Worm (Caenorhabditis elegans) whole organism, mixed stage, embryonic: Measurements from ENCODE around the gene cyn-17.
"Not testable (repeated sequence)": the region's sequence is repeated elsewhere in the genome, so short reads cannot be mapped to it uniquely, and the experiment has no call there.

Experiments used
- M03D4.4 ChIP-seq: sonication (generic microtip); optimal IDR thresholded peaks from 2 replicates; lab custom pipeline; 2017; ENCODE audit warnings: mild to moderate bottlenecking, missing genetic modification characterization, missing compliant biosample characterization
- bed-3 ChIP-seq: fragments of 200-800 bp; sonication (Bioruptor generic); optimal IDR thresholded peaks from 3 replicates; lab custom pipeline; 2018; ENCODE audit warnings: mild to moderate bottlenecking, missing genetic modification characterization, moderate library complexity, missing compliant biosample characterization
- blmp-1 ChIP-seq: fragments of 150-350 bp; optimal IDR thresholded peaks from 2 replicates; lab custom pipeline; 2014; ENCODE audit warnings: missing biosample characterization, missing genetic modification characterization
- ceh-39 ChIP-seq: fragments of 150-350 bp; optimal IDR thresholded peaks from 2 replicates; lab custom pipeline; 2014; ENCODE audit warnings: missing biosample characterization, missing genetic modification characterization
- ceh-43 ChIP-seq: fragments of 200-800 bp; sonication (Bioruptor generic); optimal IDR thresholded peaks from 2 replicates; lab custom pipeline; 2018; ENCODE audit warnings: mild to moderate bottlenecking, missing genetic modification characterization, moderate library complexity, missing compliant biosample characterization
- ceh-83 ChIP-seq: fragments of 200-800 bp; sonication (Bioruptor generic); optimal IDR thresholded peaks from 2 replicates; lab custom pipeline; 2018; ENCODE audit warnings: mild to moderate bottlenecking, missing genetic modification characterization, missing compliant biosample characterization
- ces-1 ChIP-seq: fragments of 150-350 bp; optimal IDR thresholded peaks from 2 replicates; lab custom pipeline; 2014; ENCODE audit warnings: missing biosample characterization, missing genetic modification reagents, missing genetic modification characterization
- cnd-1 ChIP-seq: fragments of 200-800 bp; sonication (Bioruptor generic); optimal IDR thresholded peaks from 2 replicates; lab custom pipeline; 2018; ENCODE audit warnings: mild to moderate bottlenecking, missing genetic modification characterization, missing compliant biosample characterization
- elt-1 ChIP-seq: sonication (generic microtip); optimal IDR thresholded peaks from 2 replicates; lab custom pipeline; 2017; ENCODE audit warnings: missing genetic modification characterization, mild to moderate bottlenecking, missing compliant biosample characterization, antibody characterized with exemption, moderate library complexity, borderline replicate concordance; ENCODE audit not compliant: insufficient read depth
- elt-3 ChIP-seq: fragments of 150-350 bp; optimal IDR thresholded peaks from 2 replicates; lab custom pipeline; 2014; ENCODE audit warnings: missing biosample characterization, missing genetic modification characterization
- flh-1 ChIP-seq: fragments of 200-800 bp; sonication (Bioruptor generic); optimal IDR thresholded peaks from 2 replicates; lab custom pipeline; 2018; ENCODE audit warnings: mild to moderate bottlenecking, missing genetic modification characterization, moderate library complexity, missing compliant biosample characterization
- ham-2 ChIP-seq: fragments of 200-800 bp; sonication (Bioruptor generic); optimal IDR thresholded peaks from 2 replicates; lab custom pipeline; 2018; ENCODE audit warnings: mild to moderate bottlenecking, missing genetic modification characterization, missing compliant biosample characterization
- hlh-1 ChIP-seq: fragments of 150-350 bp; optimal IDR thresholded peaks from 2 replicates; lab custom pipeline; 2014; ENCODE audit warnings: missing biosample characterization, missing genetic modification reagents, missing genetic modification characterization
- lin-13 ChIP-seq: fragments of 150-350 bp; optimal IDR thresholded peaks from 2 replicates; lab custom pipeline; 2014; ENCODE audit warnings: missing biosample characterization, missing genetic modification characterization
- lin-32 ChIP-seq: fragments of 200-800 bp; sonication (Bioruptor generic); optimal IDR thresholded peaks from 2 replicates; lab custom pipeline; 2018; ENCODE audit warnings: mild to moderate bottlenecking, missing genetic modification characterization, missing compliant biosample characterization
- lsy-2 ChIP-seq: fragments of 150-350 bp; optimal IDR thresholded peaks from 2 replicates; lab custom pipeline; 2014; ENCODE audit warnings: missing biosample characterization, missing genetic modification characterization
- mab-5 ChIP-seq: fragments of 150-350 bp; optimal IDR thresholded peaks from 2 replicates; lab custom pipeline; 2014; ENCODE audit warnings: missing biosample characterization, missing genetic modification characterization
- mep-1 ChIP-seq: fragments of 150-350 bp; optimal IDR thresholded peaks from 2 replicates; lab custom pipeline; 2017; ENCODE audit warnings: missing biosample characterization, missing genetic modification reagents, missing genetic modification characterization, inconsistent platforms
- mls-2 ChIP-seq: sonication (generic microtip); optimal IDR thresholded peaks from 2 replicates; lab custom pipeline; 2016; ENCODE audit warnings: mild to moderate bottlenecking, missing genetic modification characterization, moderate library complexity, missing compliant biosample characterization
- nhr-12 ChIP-seq: fragments of 150-350 bp; optimal IDR thresholded peaks from 2 replicates; lab custom pipeline; 2014; ENCODE audit warnings: missing biosample characterization, missing genetic modification characterization
- nhr-237 ChIP-seq: fragments of 150-350 bp; optimal IDR thresholded peaks from 2 replicates; lab custom pipeline; 2014; ENCODE audit warnings: missing biosample characterization, missing genetic modification characterization
- nhr-28 ChIP-seq: fragments of 150-350 bp; optimal IDR thresholded peaks from 2 replicates; lab custom pipeline; 2014; ENCODE audit warnings: missing biosample characterization, missing genetic modification characterization
- nhr-76 ChIP-seq: sonication (generic microtip); optimal IDR thresholded peaks from 2 replicates; lab custom pipeline; 2017; ENCODE audit warnings: missing biosample characterization, missing genetic modification characterization
- snpc-4 ChIP-seq: fragments of 150-350 bp; optimal IDR thresholded peaks from 2 replicates; lab custom pipeline; 2014; ENCODE audit warnings: missing biosample characterization, missing genetic modification characterization
- sptf-1 ChIP-seq: sonication (generic microtip); optimal IDR thresholded peaks from 2 replicates; lab custom pipeline; 2017; ENCODE audit warnings: mild to moderate bottlenecking, missing genetic modification characterization, moderate library complexity, missing compliant biosample characterization
- tbx-8 ChIP-seq: fragments of 200-800 bp; sonication (Bioruptor generic); optimal IDR thresholded peaks from 2 replicates; lab custom pipeline; 2018; ENCODE audit warnings: mild to moderate bottlenecking, missing genetic modification characterization, moderate library complexity, missing compliant biosample characterization
- unc-120 ChIP-seq: sonication (generic microtip); optimal IDR thresholded peaks from 2 replicates; lab custom pipeline; 2017; ENCODE audit warnings: missing genetic modification characterization, missing compliant biosample characterization; ENCODE audit not compliant: poor library complexity, severe bottlenecking
- unc-39 ChIP-seq: fragments of 150-350 bp; optimal IDR thresholded peaks from 2 replicates; lab custom pipeline; 2014; ENCODE audit warnings: missing biosample characterization, missing genetic modification characterization
- unc-62 ChIP-seq: fragments of 150-350 bp; optimal IDR thresholded peaks from 2 replicates; lab custom pipeline; 2014; ENCODE audit warnings: missing biosample characterization, missing genetic modification reagents, missing genetic modification characterization
- zip-8 ChIP-seq: fragments of 150-350 bp; optimal IDR thresholded peaks from 2 replicates; lab custom pipeline; 2014; ENCODE audit warnings: missing biosample characterization, missing genetic modification characterization

The cyn-17 gene

DNA sequence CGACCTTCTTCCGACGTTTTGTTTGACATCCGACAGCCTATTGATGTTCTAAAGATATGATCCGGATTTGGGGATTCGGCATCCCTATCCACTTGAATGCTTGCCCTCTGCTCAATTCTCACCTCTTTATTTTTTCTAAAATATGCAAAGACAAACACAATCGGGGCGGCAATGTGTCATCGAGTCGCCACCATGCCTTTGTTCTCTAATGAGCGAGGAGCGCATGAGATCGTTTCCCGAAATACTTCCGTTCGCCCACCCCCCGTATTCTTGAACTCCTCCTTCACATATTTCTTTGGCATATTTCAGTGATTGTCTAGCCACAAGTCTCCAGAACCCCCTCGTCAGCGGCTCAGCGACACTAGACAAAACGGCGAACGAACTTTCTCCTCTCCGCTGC lies at the start of gene cyn-17:
Gene cyn-17 (plus strand): TSS at position 301 of the 400 bp plus-strand sequence.
- TF ChIP-seq cnd-1 (tag; lab: Kevin White, UChicago), result no peak
- TF ChIP-seq ham-2, result no peak
- no peak for TF ChIP-seq mls-2 (tag; lab: Kevin White, UChicago)
- no peak for TF ChIP-seq M03D4.4 (tag; lab: Kevin White, UChicago)
- no peak for TF ChIP-seq nhr-12
- TF ChIP-seq ceh-39 (tag; lab: Kevin White, UChicago), result no peak
- TF ChIP-seq hlh-1 (tag; lab: Kevin White, UChicago), result no peak
- TF ChIP-seq mep-1, result no peak
- no peak for TF ChIP-seq ces-1
- TF ChIP-seq ceh-43, result no peak
- TF ChIP-seq ceh-83, result no peak
- no peak for TF ChIP-seq zip-8 (tag; lab: Kevin White, UChicago)
- TF ChIP-seq unc-62 (GFP tag; lab: Kevin White, UChicago), result no peak
- no peak for TF ChIP-seq snpc-4 (tag; lab: Kevin White, UChicago)
- TF ChIP-seq bed-3 (GFP tag; lab: Kevin White, UChicago), result no peak
- no peak for TF ChIP-seq elt-1
- no peak for TF ChIP-seq unc-39 (tag; lab: Kevin White, UChicago)
- TF ChIP-seq tbx-8 (GFP tag; lab: Kevin White, UChicago), result no peak
- no peak for TF ChIP-seq flh-1 (GFP tag; lab: Kevin White, UChicago)

DNA sequence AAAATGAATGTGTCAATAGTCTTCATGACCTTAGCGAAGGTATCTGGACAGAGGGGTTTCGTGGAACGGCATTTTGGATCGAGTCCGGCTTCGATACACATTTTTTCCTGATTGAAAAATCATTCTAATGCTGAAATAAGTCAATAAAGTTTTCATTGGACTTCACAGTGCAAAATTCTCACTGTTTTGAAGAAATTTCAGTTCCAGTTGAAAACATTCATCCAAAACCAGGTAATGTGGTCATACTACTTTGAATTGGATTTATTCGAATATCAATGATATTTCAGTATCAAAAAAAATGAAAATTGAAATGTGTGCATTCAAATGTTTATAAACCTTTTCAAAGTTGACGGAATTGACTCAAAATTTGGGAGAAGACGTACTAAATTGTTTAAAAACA lies 46.0 kb upstream of the cyn-17 start, which contains the start of gene pgph-1:
Gene pgph-1 (minus strand): TSS at position 101 of the 400 bp plus-strand sequence.
- TF ChIP-seq elt-1, result no peak
- TF ChIP-seq unc-120 (tag; lab: Kevin White, UChicago), result no peak
- no peak for TF ChIP-seq elt-3 (tag; lab: Kevin White, UChicago)
- no peak for TF ChIP-seq flh-1 (GFP tag; lab: Kevin White, UChicago)

DNA sequence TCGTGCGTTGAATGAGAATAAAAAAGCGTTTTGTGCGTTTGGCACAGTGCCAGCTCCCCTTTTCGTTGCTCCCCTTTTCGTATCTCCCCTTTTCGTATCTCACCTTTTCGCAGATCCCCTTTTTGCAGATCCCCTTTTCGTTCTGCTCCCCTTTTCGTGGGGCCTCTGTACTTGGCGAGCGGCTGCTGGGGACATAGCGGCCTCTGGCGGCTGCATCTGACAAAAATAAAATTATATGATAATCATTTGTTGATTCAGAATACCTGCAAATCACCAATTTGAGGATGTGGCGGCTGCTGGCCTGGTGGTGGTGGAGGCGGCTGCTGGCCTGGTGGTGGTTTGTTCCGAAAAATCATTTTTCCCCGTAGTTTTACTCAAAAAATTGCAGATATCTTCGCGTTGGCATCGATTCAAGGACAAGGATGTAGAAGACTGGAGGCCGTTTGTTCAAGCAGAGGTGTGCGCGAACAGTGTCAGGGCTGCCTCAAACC lies 44.2 kb upstream of the cyn-17 start, which contains the start of gene K09H11.11:
Gene K09H11.11 (minus strand): TSS at position 51 of the 491 bp plus-strand sequence.
- not testable (repeated sequence) for TF ChIP-seq unc-120 (tag; lab: Kevin White, UChicago); blmp-1 (tag; lab: Kevin White, UChicago); flh-1 (GFP tag; lab: Kevin White, UChicago)

DNA sequence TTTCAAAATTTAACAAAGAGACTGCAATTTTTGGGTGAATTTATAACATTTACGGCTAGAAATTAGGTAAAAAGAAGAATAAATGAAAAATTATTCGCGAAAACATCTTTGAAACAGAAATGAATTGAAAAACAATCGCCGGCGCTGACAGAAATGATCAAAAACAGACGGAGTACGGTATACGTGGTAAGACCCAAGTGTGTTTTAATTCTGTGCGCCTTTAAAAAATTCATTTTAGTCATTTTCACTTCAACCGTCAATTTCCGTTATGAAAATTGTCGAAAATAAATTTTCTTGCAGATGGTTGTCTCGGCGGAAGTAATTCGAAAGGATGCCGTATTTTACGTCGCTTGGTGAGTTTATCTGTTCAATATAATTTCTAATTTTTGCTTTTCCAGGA lies 43.3 kb upstream of the cyn-17 start, which contains the start of gene C53A3.3:
Gene C53A3.3 (plus strand): TSS at position 301 of the 400 bp plus-strand sequence.
- TF ChIP-seq lsy-2 (tag; lab: Kevin White, UChicago) (no peak), nhr-12 (no peak), ceh-43 (no peak), zip-8 (tag; lab: Kevin White, UChicago) (no peak), nhr-76 (tag; lab: Kevin White, UChicago) (no peak), nhr-237 (no peak), hlh-1 (tag; lab: Kevin White, UChicago) (no peak), unc-120 (tag; lab: Kevin White, UChicago) (no peak), unc-62 (GFP tag; lab: Kevin White, UChicago) (no peak), unc-39 (tag; lab: Kevin White, UChicago) (no peak)

DNA sequence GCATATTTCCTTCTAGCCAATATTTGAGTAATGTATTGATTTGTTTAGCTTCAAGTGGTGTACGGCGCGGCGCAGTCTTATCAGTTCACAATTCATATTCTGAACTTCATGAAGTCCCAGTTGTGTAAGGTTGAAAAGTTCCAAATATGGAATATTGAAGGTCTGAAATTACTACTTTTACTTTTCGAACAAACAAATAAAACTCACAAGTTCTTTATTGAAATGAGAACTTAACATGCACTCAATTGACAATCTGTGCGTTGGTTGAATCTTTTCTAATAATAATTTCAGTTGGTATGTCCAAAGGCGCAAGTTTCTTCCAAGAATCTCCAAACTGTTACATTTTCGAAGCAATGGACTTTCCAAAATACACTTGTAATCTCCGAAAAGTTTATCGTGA lies 40.7 kb upstream of the cyn-17 start, which contains the start of gene C53A3.4:
Gene C53A3.4 (minus strand): TSS at position 101 of the 400 bp plus-strand sequence.
- TF ChIP-seq nhr-28 (tag; lab: Kevin White, UChicago), result no peak
- TF ChIP-seq nhr-76 (tag; lab: Kevin White, UChicago), result no peak
- TF ChIP-seq unc-62 (GFP tag; lab: Kevin White, UChicago), result no peak
- no peak for TF ChIP-seq nhr-237
- TF ChIP-seq sptf-1 (tag; lab: Kevin White, UChicago), result no peak
- no peak for TF ChIP-seq ces-1
- no peak for TF ChIP-seq bed-3 (GFP tag; lab: Kevin White, UChicago)
- TF ChIP-seq lin-13, result no peak
- TF ChIP-seq cnd-1 (tag; lab: Kevin White, UChicago), result no peak
- no peak for TF ChIP-seq unc-39 (tag; lab: Kevin White, UChicago)
- TF ChIP-seq lin-32 (GFP tag; lab: Kevin White, UChicago), result no peak
- no peak for TF ChIP-seq mab-5
- TF ChIP-seq ceh-39 (tag; lab: Kevin White, UChicago), result no peak
- TF ChIP-seq unc-120 (tag; lab: Kevin White, UChicago), result no peak
- TF ChIP-seq mls-2 (tag; lab: Kevin White, UChicago), result no peak
- TF ChIP-seq ceh-83, result no peak
- TF ChIP-seq snpc-4 (tag; lab: Kevin White, UChicago), result no peak
- no peak for TF ChIP-seq ham-2
- TF ChIP-seq M03D4.4 (tag; lab: Kevin White, UChicago), result no peak
